Fruit fly (Drosophila melanogaster) whole organism, embryonic: ENCODE data around the gene CG13046.

Experiments
- Abd-B ChIP-seq: fragments of 200-800 bp; sonication (Bioruptor generic); optimal IDR thresholded peaks from 2 replicates; lab custom pipeline; 2018; ENCODE audit warnings: missing biosample characterization, mild to moderate bottlenecking, missing genetic modification characterization, moderate library complexity
- Atf-2 ChIP-seq: fragments of 200-800 bp; sonication (Bioruptor generic); optimal IDR thresholded peaks from 2 replicates; lab custom pipeline; 2016; ENCODE audit warnings: missing biosample characterization, missing genetic modification characterization
- Atf3 ChIP-seq: fragments of 200-800 bp; sonication (Bioruptor generic); optimal IDR thresholded peaks from 3 replicates; lab custom pipeline; 2016; ENCODE audit warnings: missing biosample characterization, missing genetic modification characterization
- BEAF-32 ChIP-seq: fragments of 200-800 bp; sonication (Bioruptor generic); optimal IDR thresholded peaks from 3 replicates; lab custom pipeline; 2017; ENCODE audit warnings: missing biosample characterization, missing genetic modification characterization, mild to moderate bottlenecking, moderate library complexity, missing genetic modification reagents
- Blimp-1 ChIP-seq: fragments of 200-800 bp; sonication (Bioruptor generic); optimal IDR thresholded peaks from 3 replicates; lab custom pipeline; 2018; ENCODE audit warnings: missing biosample characterization, missing genetic modification characterization, mild to moderate bottlenecking, moderate library complexity, missing genetic modification reagents
- C15 ChIP-seq: fragments of 200-800 bp; sonication (Bioruptor generic); IDR thresholded peaks from 3 replicates; pipeline ENCODE4 v1.3.6; 2022; ENCODE audit warnings: missing biosample characterization, missing genetic modification characterization
- CG11696 ChIP-seq: fragments of 200-800 bp; sonication (Bioruptor generic); IDR thresholded peaks from 2 replicates; pipeline ENCODE4 v1.3.6; 2022; ENCODE audit warnings: missing biosample characterization, missing genetic modification characterization
- CG12391 ChIP-seq: fragments of 200-800 bp; sonication (Bioruptor generic); optimal IDR thresholded peaks from 3 replicates; lab custom pipeline; 2018; ENCODE audit warnings: missing biosample characterization, mild to moderate bottlenecking, missing genetic modification characterization, moderate library complexity
- CG12659 ChIP-seq: fragments of 200-800 bp; sonication (Bioruptor generic); optimal IDR thresholded peaks from 3 replicates; lab custom pipeline; 2017; ENCODE audit warnings: mild to moderate bottlenecking, missing biosample characterization, missing genetic modification reagents, missing genetic modification characterization
- CG13287 ChIP-seq: fragments of 200-800 bp; sonication (Bioruptor generic); IDR thresholded peaks from 2 replicates; pipeline ENCODE4 v1.3.6; 2022; ENCODE audit warnings: missing biosample characterization, missing genetic modification characterization; ENCODE audit not compliant: partially characterized antibody
- CG14441 ChIP-seq: fragments of 200-800 bp; sonication (Bioruptor generic); IDR thresholded peaks from 2 replicates; pipeline ENCODE4 v1.3.6; 2022; ENCODE audit warnings: missing biosample characterization, missing genetic modification characterization
- CG14710 ChIP-seq: fragments of 200-800 bp; sonication (Bioruptor generic); optimal IDR thresholded peaks from 3 replicates; lab custom pipeline; 2019; ENCODE audit warnings: missing biosample characterization, mild to moderate bottlenecking, missing genetic modification characterization, moderate library complexity
- CG15269 ChIP-seq: fragments of 200-800 bp; sonication (Bioruptor generic); optimal IDR thresholded peaks from 2 replicates; lab custom pipeline; 2018; ENCODE audit warnings: missing biosample characterization, mild to moderate bottlenecking, missing genetic modification characterization, moderate library complexity
- CG15479 ChIP-seq: fragments of 200-800 bp; sonication (Bioruptor generic); optimal IDR thresholded peaks from 3 replicates; lab custom pipeline; 2019; ENCODE audit warnings: missing biosample characterization, mild to moderate bottlenecking, missing genetic modification characterization, moderate library complexity
- CG17385 ChIP-seq: fragments of 200-800 bp; sonication (Bioruptor generic); optimal IDR thresholded peaks from 3 replicates; lab custom pipeline; 2018; ENCODE audit warnings: missing biosample characterization, mild to moderate bottlenecking, missing genetic modification characterization
- CG18476 ChIP-seq: fragments of 200-800 bp; sonication (Bioruptor generic); optimal IDR thresholded peaks from 2 replicates; lab custom pipeline; 2016; ENCODE audit warnings: missing biosample characterization, mild to moderate bottlenecking, missing genetic modification characterization
- CG32767 ChIP-seq: fragments of 200-800 bp; sonication (Bioruptor generic); IDR thresholded peaks from 2 replicates; pipeline ENCODE4 v1.3.6; 2022; ENCODE audit warnings: missing biosample characterization, missing genetic modification characterization
- CG32772 ChIP-seq: fragments of 200-800 bp; sonication (Bioruptor generic); IDR thresholded peaks from 2 replicates; pipeline ENCODE4 v1.3.6; 2022; ENCODE audit warnings: missing biosample characterization, missing genetic modification characterization
- CG42726 ChIP-seq: fragments of 200-800 bp; sonication (Bioruptor generic); IDR thresholded peaks from 2 replicates; pipeline ENCODE4 v1.3.6; 2022; ENCODE audit warnings: missing biosample characterization, missing genetic modification characterization; ENCODE audit not compliant: partially characterized antibody
- CG4707 ChIP-seq: fragments of 200-800 bp; sonication (Bioruptor generic); optimal IDR thresholded peaks from 2 replicates; lab custom pipeline; 2018; ENCODE audit warnings: missing biosample characterization, mild to moderate bottlenecking, missing genetic modification characterization, moderate library complexity
- CG7987 ChIP-seq: fragments of 200-800 bp; sonication (Bioruptor generic); optimal IDR thresholded peaks from 2 replicates; lab custom pipeline; 2018; ENCODE audit warnings: missing biosample characterization, mild to moderate bottlenecking, missing genetic modification characterization, moderate library complexity
- Dip2 ChIP-seq: fragments of 200-800 bp; sonication (Bioruptor generic); IDR thresholded peaks from 2 replicates; pipeline ENCODE4 v1.3.6; 2022; ENCODE audit warnings: missing biosample characterization, missing genetic modification characterization
- Drgx ChIP-seq: fragments of 200-800 bp; sonication (Bioruptor generic); IDR thresholded peaks from 2 replicates; pipeline ENCODE4 v1.3.6; 2022; ENCODE audit warnings: missing biosample characterization, missing genetic modification characterization
- GATAe ChIP-seq: fragments of 200-800 bp; sonication (Bioruptor generic); conservative IDR thresholded peaks from 2 replicates; pipeline ENCODE4 v1.3.6; 2022; ENCODE audit warnings: missing biosample characterization, missing genetic modification characterization
- H15 ChIP-seq: fragments of 200-800 bp; sonication (Bioruptor generic); IDR thresholded peaks from 3 replicates; pipeline ENCODE4 v1.3.6; 2022; ENCODE audit warnings: missing biosample characterization, missing genetic modification characterization
- H2.0 ChIP-seq: fragments of 200-800 bp; sonication (Bioruptor generic); IDR thresholded peaks from 2 replicates; pipeline ENCODE4 v1.3.6; 2022; ENCODE audit warnings: missing biosample characterization, missing genetic modification characterization
- Hand ChIP-seq: fragments of 200-800 bp; sonication (Bioruptor generic); optimal IDR thresholded peaks from 2 replicates; lab custom pipeline; 2017; ENCODE audit warnings: mild to moderate bottlenecking, missing biosample characterization, missing genetic modification reagents, missing genetic modification characterization
- Oaz ChIP-seq: fragments of 200-800 bp; sonication (Bioruptor generic); IDR thresholded peaks from 2 replicates; pipeline ENCODE4 v1.3.6; 2022; ENCODE audit warnings: missing biosample characterization, missing genetic modification characterization
- Sox102F ChIP-seq: fragments of 200-800 bp; sonication (Bioruptor generic); optimal IDR thresholded peaks from 2 replicates; lab custom pipeline; 2018; ENCODE audit warnings: missing biosample characterization, mild to moderate bottlenecking, missing genetic modification characterization, moderate library complexity
- Ssrp ChIP-seq: fragments of 200-800 bp; sonication (Bioruptor generic); optimal IDR thresholded peaks from 2 replicates; lab custom pipeline; 2018; ENCODE audit warnings: missing biosample characterization, mild to moderate bottlenecking, missing genetic modification characterization, moderate library complexity
- Stat92E ChIP-seq, 3 experiments: fragments of >200 bp in 2 of 3; fragments of 200-800 bp in 1 of 3; sonication (Bioruptor generic) in 1 of 3; optimal IDR thresholded peaks; 2 replicates each; lab custom pipeline; 2017 to 2019; ENCODE audit warnings: missing biosample characterization in 3 of 3, missing genetic modification characterization in 3 of 3, mild to moderate bottlenecking in 1 of 3, moderate library complexity in 1 of 3
- Vsx1 ChIP-seq: fragments of 200-800 bp; sonication (Bioruptor generic); optimal IDR thresholded peaks from 2 replicates; lab custom pipeline; 2017; ENCODE audit warnings: missing biosample characterization, mild to moderate bottlenecking, missing genetic modification characterization, missing genetic modification reagents
- YL-1 ChIP-seq: fragments of 200-800 bp; sonication (Bioruptor generic); optimal IDR thresholded peaks from 3 replicates; lab custom pipeline; 2017; ENCODE audit warnings: missing biosample characterization, mild to moderate bottlenecking, missing genetic modification characterization
- caup ChIP-seq: fragments of 200-800 bp; sonication (Bioruptor generic); optimal IDR thresholded peaks from 3 replicates; lab custom pipeline; 2017; ENCODE audit warnings: missing biosample characterization, mild to moderate bottlenecking, missing genetic modification characterization, moderate library complexity; ENCODE audit not compliant: severe bottlenecking
- disco-r ChIP-seq: fragments of 200-800 bp; sonication (Bioruptor generic); optimal IDR thresholded peaks from 2 replicates; lab custom pipeline; 2016; ENCODE audit warnings: missing biosample characterization, missing genetic modification characterization
- her ChIP-seq: fragments of 200-800 bp; sonication (Bioruptor generic); optimal IDR thresholded peaks from 2 replicates; lab custom pipeline; 2016; ENCODE audit warnings: missing biosample characterization, missing genetic modification characterization
- hkb ChIP-seq, 2 experiments: fragments of 200-800 bp in 1 of 2; fragments of >200 bp in 1 of 2; sonication (Bioruptor generic) in 1 of 2; IDR thresholded peaks in 1 of 2; optimal IDR thresholded peaks in 1 of 2; 2 replicates each; pipeline versions ENCODE4 v1.3.6 to Lab custom; 2017 to 2022; ENCODE audit warnings: missing biosample characterization in 1 of 2, missing genetic modification characterization in 1 of 2
- insv ChIP-seq, 2 experiments: fragments of 200-800 bp; sonication (Bioruptor generic); optimal IDR thresholded peaks; 3 replicates each; lab custom pipeline; 2016 to 2018; ENCODE audit warnings: missing biosample characterization in 2 of 2, missing genetic modification characterization in 2 of 2
- klu ChIP-seq: fragments of 200-800 bp; sonication (Bioruptor generic); IDR thresholded peaks from 2 replicates; pipeline ENCODE4 v1.3.6; 2022; ENCODE audit warnings: missing biosample characterization, missing genetic modification characterization
- pho ChIP-seq: fragments of 200-800 bp; sonication (Bioruptor generic); optimal IDR thresholded peaks from 2 replicates; lab custom pipeline; 2016; ENCODE audit warnings: missing biosample characterization, missing genetic modification characterization
- ranshi ChIP-seq: fragments of 200-800 bp; sonication (Bioruptor generic); IDR thresholded peaks from 2 replicates; pipeline ENCODE4 v1.3.6; 2022; ENCODE audit warnings: missing biosample characterization, missing genetic modification characterization
- run ChIP-seq: fragments of 200-800 bp; sonication (Bioruptor generic); optimal IDR thresholded peaks from 3 replicates; lab custom pipeline; 2018; ENCODE audit warnings: missing biosample characterization, mild to moderate bottlenecking, missing genetic modification characterization
- seq ChIP-seq: fragments of 200-800 bp; sonication (Bioruptor generic); IDR thresholded peaks from 2 replicates; pipeline ENCODE4 v1.3.6; 2022; ENCODE audit warnings: missing biosample characterization, missing genetic modification characterization
- slbo ChIP-seq: fragments of 200-800 bp; sonication (Bioruptor generic); IDR thresholded peaks from 2 replicates; pipeline ENCODE4 v1.3.6; 2022; ENCODE audit warnings: missing biosample characterization, missing genetic modification characterization
- tio ChIP-seq: fragments of 200-800 bp; sonication (Bioruptor generic); optimal IDR thresholded peaks from 2 replicates; lab custom pipeline; 2017; ENCODE audit warnings: missing biosample characterization, missing genetic modification characterization, inconsistent platforms
- z ChIP-seq: fragments of 200-800 bp; sonication (Bioruptor generic); IDR thresholded peaks from 3 replicates; pipeline ENCODE4 v1.3.6; 2022; ENCODE audit warnings: missing biosample characterization, missing genetic modification characterization

Gene CG13046

DNA sequence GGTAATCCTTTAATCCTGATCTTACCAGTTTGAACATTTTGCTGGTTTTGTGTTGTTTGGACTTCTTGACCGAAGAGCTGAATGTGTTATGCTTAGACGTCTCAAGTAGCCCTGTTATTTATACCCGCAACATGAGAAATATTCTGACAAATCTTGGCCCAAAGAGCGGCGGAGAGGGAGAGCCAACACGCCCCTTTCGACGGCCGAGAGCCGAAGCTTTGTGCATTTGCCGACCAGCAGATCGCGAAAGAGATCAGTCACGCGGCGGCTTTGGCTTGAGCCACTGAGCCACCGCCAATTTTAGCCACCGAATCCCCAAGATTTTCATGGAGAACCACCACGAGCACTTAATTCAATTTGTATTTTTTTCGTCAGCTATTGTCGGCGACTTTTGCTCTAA, 7.2 kb upstream of the CG13046 start, which contains the start of gene CG4962:
Gene CG4962 (minus strand): TSS at position 101 of the 400 bp plus-strand sequence.
- TF ChIP-seq Ssrp: no peak
- no peak for TF ChIP-seq CG32767
- TF ChIP-seq Blimp-1 (GFP tag; lab: Kevin White, UChicago): no peak
- no peak for TF ChIP-seq YL-1
- TF ChIP-seq Atf3 (GFP tag; lab: Kevin White, UChicago): no peak
- no peak for TF ChIP-seq Oaz (GFP tag; lab: Robert Waterston, UW)
- TF ChIP-seq CG32772 (GFP tag; lab: Robert Waterston, UW): no peak
- TF ChIP-seq Stat92E (GFP tag; optimal IDR thresholded peaks at IDR 0.05; lab: Kevin White, UChicago): no peak
- TF ChIP-seq CG7987: no peak
- no peak for TF ChIP-seq run (tag; lab: Kevin White, UChicago)
- no peak for TF ChIP-seq H2.0 (GFP tag; lab: Robert Waterston, UW)
- TF ChIP-seq GATAe (GFP tag; lab: Robert Waterston, UW): no peak
- TF ChIP-seq Atf-2 (GFP tag; lab: Kevin White, UChicago): no peak
- TF ChIP-seq klu (GFP tag; lab: Robert Waterston, UW): no peak

DNA sequence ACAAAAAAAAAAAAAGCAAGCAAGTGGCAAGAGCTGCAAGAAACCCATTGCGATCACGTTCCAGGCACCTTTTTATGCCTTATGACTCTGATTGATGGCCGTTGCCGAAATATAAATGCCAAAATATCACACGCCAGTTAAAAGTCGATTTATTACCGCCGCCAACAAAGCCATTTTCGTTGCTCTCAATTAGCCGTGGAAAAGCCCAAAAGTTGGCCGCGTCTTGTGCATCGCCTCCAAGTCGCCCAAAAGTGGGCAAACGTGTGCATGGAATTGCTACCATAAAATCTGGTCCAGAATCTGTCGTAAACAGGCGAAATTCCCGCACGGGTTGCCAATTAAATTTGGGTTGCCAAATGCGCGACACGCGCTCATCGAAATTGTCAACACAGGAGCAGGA, 3.5 kb upstream of the CG13046 start:
- TF ChIP-seq Abd-B (GFP tag; lab: Kevin White, UChicago) (peak; percentile 11), hkb (optimal IDR thresholded peaks at IDR 0.05; lab: Kevin White, UChicago) (no peak), hkb (GFP tag; IDR thresholded peaks at IDR 0.05; lab: Robert Waterston, UW) (no peak), Drgx (GFP tag; lab: Robert Waterston, UW) (no peak), her (GFP tag; lab: Kevin White, UChicago) (no peak), CG18476 (no peak), CG13287 (GFP tag; lab: Robert Waterston, UW) (peak; percentile 10; the same call in 1 of the 2 replicates), z (GFP tag; lab: Robert Waterston, UW) (0 out of 3 replicates have a peak, but pooled peaks have one; percentile 17), Hand (GFP tag; lab: Kevin White, UChicago) (no peak), H2.0 (GFP tag; lab: Robert Waterston, UW) (no peak), CG12391 (no peak), H15 (GFP tag; lab: Robert Waterston, UW) (no peak), BEAF-32 (GFP tag; lab: Kevin White, UChicago) (no peak), CG4707 (GFP tag; lab: Kevin White, UChicago) (no peak), Vsx1 (GFP tag; lab: Kevin White, UChicago) (peak; percentile 49), CG42726 (0 out of 2 replicates have a peak, but pooled peaks have one; percentile 34), CG15479 (GFP tag; lab: Kevin White, UChicago) (no peak)

- TF ChIP-seq C15 (GFP tag; lab: Robert Waterston, UW): 0 out of 3 replicates have a peak, but pooled peaks have one; percentile 11
- TF ChIP-seq Dip2: no peak
Measured at dm6 chr3L:16290850-16291249, 2.6 kb upstream of the CG13046 start, which contains the start of gene CG13045. TSS of gene CG13045 (minus strand) at chr3L:16290950.

dm6 chr3L:16289067-16289466, 845 bp upstream of the CG13046 start:
- TF ChIP-seq caup (GFP tag; lab: Kevin White, UChicago) (no peak), insv (GFP tag; optimal IDR thresholded peaks at IDR 0.05; lab: Kevin White, UChicago) (no peak), tio (peak; percentile 5), CG12659 (GFP tag; lab: Kevin White, UChicago) (peak; percentile 19), CG14441 (GFP tag; lab: Robert Waterston, UW) (peak; percentile 33; the same call in 1 of the 2 replicates), CG11696 (GFP tag; lab: Robert Waterston, UW) (peak; percentile 44; the same call in 1 of the 2 replicates), disco-r (GFP tag; lab: Kevin White, UChicago) (no peak), pho (GFP tag; lab: Kevin White, UChicago) (no peak), slbo (peak; percentile 22; the same call in 1 of the 2 replicates), seq (GFP tag; lab: Robert Waterston, UW) (peak; percentile 73), CG17385 (GFP tag; lab: Kevin White, UChicago) (peak; percentile 13), CG14710 (tag; lab: Kevin White, UChicago) (no peak), ranshi (0 out of 2 replicates have a peak, but pooled peaks have one; percentile 28), BEAF-32 (GFP tag; lab: Kevin White, UChicago) (no peak), Sox102F (GFP tag; lab: Kevin White, UChicago) (peak; percentile 31), CG15269 (tag; lab: Kevin White, UChicago) (peak; percentile 67)
